Worm (Caenorhabditis elegans): ENCODE measurements around the gene C55A6.3.

Gene C55A6.3

DNA sequence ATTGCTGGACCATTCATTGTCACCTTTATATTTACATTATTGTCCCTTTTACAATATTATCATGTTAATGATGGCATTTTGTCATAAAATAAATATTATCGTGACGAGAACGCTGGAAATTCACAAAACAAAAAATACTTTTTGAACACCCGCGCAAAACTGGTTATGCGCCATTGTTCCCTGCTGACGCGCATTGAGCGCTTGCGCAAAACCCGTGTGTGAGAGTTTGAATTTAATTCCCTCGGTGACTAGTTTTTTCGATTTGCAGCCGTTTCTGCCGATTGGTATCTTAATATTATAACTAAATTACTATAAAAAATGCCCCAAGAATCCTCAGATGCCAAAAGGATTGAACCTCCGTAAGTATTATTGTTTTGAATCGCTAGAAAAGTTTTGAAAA is 8.1 kb upstream of the C55A6.3 start, which contains the start of gene pafo-1 (continued):
- TF ChIP-seq ceh-27 (GFP tag; optimal IDR thresholded peaks at IDR 0.05) (peak; percentile 71), hlh-12 (tag; optimal IDR thresholded peaks at IDR 0.05) (no peak), F57C9.4 (tag; optimal IDR thresholded peaks at IDR 0.05) (no peak), ama-1 (optimal IDR thresholded peaks at IDR 0.05) (no peak), ama-1 (GFP tag; optimal IDR thresholded peaks at IDR 0.05) (no peak), ceh-58 (GFP tag; IDR thresholded peaks at IDR 0.05) (no peak), hrde-1 (tag; optimal IDR thresholded peaks at IDR 0.05; ENCODE audit: borderline replicate concordance) (peak; percentile 57), ztf-26 (tag; optimal IDR thresholded peaks at IDR 0.05) (peak; percentile 69), ztf-6 (GFP tag; IDR thresholded peaks at IDR 0.05) (no peak), F10E7.11 (tag; optimal IDR thresholded peaks at IDR 0.05) (peak; percentile 10), F37B4.10 (GFP tag; IDR thresholded peaks at IDR 0.05) (no peak), repo-1 (tag; optimal IDR thresholded peaks at IDR 0.05) (peak; percentile 85), rpc-1 (optimal IDR thresholded peaks at IDR 0.05) (no peak), rpc-1 (tag; optimal IDR thresholded peaks at IDR 0.05) (no peak), lin-54 (GFP tag; optimal IDR thresholded peaks at IDR 0.05) (peak; percentile 100), lsy-27 (tag; optimal IDR thresholded peaks at IDR 0.05; ENCODE audit: borderline replicate concordance, insufficient read depth) (no peak), ceh-40 (GFP tag; IDR thresholded peaks at IDR 0.05) (no peak), hmg-20 (GFP tag; IDR thresholded peaks at IDR 0.05) (peak; percentile 72), lin-35 (GFP tag; optimal IDR thresholded peaks at IDR 0.05) (peak; percentile 92 to 98 (median 93)), ekl-4 (GFP tag; IDR thresholded peaks at IDR 0.05) (peak; percentile 78), snpc-3.4 (tag; optimal IDR thresholded peaks at IDR 0.05) (peak; percentile 57), F55B11.4 (tag; optimal IDR thresholded peaks at IDR 0.05; ENCODE audit: borderline replicate concordance, insufficient read depth) (no peak), nhr-120 (GFP tag; IDR thresholded peaks at IDR 0.05) (no peak), cebp-2 (GFP tag; IDR thresholded peaks at IDR 0.05) (no peak), nfya-2 (GFP tag; IDR thresholded peaks at IDR 0.05) (no peak), him-1 (tag; optimal IDR thresholded peaks at IDR 0.05) (peak; percentile 56), rcor-1 (GFP tag; IDR thresholded peaks at IDR 0.05) (peak; percentile 88), nhr-179 (tag; optimal IDR thresholded peaks at IDR 0.05) (no peak)

- no peak for TF ChIP-seq B0035.1 (tag; optimal IDR thresholded peaks at IDR 0.05)
- TF ChIP-seq ceh-79 (tag; optimal IDR thresholded peaks at IDR 0.05) = no peak
Observed at ce11 chrV:11520215-11520614, 6.9 kb upstream of the C55A6.3 start, which contains the start of the genes C55A6.11 and C55A6.7. Gene C55A6.11 (plus strand): TSS chrV:11520515. Gene C55A6.7 (minus strand): TSS chrV:11520530.

ce11 chrV:11517789-11518188 is 4.5 kb upstream of the C55A6.3 start, which contains the start of gene C55A6.4:
Gene C55A6.4 (minus strand): TSS chrV:11517889.
- TF ChIP-seq nfya-2 (GFP tag; IDR thresholded peaks at IDR 0.05) = no peak
- TF ChIP-seq mes-4 (tag; optimal IDR thresholded peaks at IDR 0.05) = no peak
- no peak for TF ChIP-seq F57C9.4 (tag; optimal IDR thresholded peaks at IDR 0.05)
- TF ChIP-seq pha-4 (tag; optimal IDR thresholded peaks at IDR 0.05) = no peak
- no peak for TF ChIP-seq madf-10 (tag; optimal IDR thresholded peaks at IDR 0.05)
- TF ChIP-seq rpc-1 (optimal IDR thresholded peaks at IDR 0.05) = no peak
- no peak for TF ChIP-seq rpc-1 (tag; optimal IDR thresholded peaks at IDR 0.05)

- TF ChIP-seq zim-3 (tag; optimal IDR thresholded peaks at IDR 0.05) (no peak), mel-28 (tag; optimal IDR thresholded peaks at IDR 0.05; ENCODE audit: borderline replicate concordance) (no peak), D2030.7 (GFP tag; IDR thresholded peaks at IDR 0.05) (no peak), ztf-25 (GFP tag; IDR thresholded peaks at IDR 0.05) (no peak), rcor-1 (GFP tag; IDR thresholded peaks at IDR 0.05) (no peak), nfya-2 (GFP tag; IDR thresholded peaks at IDR 0.05) (no peak)
Observed at ce11 chrV:11516141-11516591, 2.8 kb upstream of the C55A6.3 start, which contains the start of gene sdz-8. Gene sdz-8 (minus strand): TSS chrV:11516191.
